Worm (Caenorhabditis elegans) whole organism, late embryonic: ENCODE data around the gene Y45F10B.9.
A peak's percentile ranks its signal among the peaks of the same experiment; 100 is the strongest.

Experiments used
- C08G9.2 ChIP-seq: sonication (generic microtip); optimal IDR thresholded peaks from 2 replicates; lab custom pipeline; 2016; ENCODE audit warnings: mild to moderate bottlenecking, missing genetic modification characterization, moderate library complexity, missing compliant biosample characterization
- C38D4.7 ChIP-seq: fragments of 200-800 bp; sonication (Bioruptor generic); optimal IDR thresholded peaks from 2 replicates; lab custom pipeline; 2018; ENCODE audit warnings: mild to moderate bottlenecking, missing genetic modification characterization, moderate library complexity, missing compliant biosample characterization
- F13H6.1 ChIP-seq: sonication (generic microtip); optimal IDR thresholded peaks from 2 replicates; lab custom pipeline; 2016; ENCODE audit warnings: missing genetic modification characterization, missing compliant biosample characterization
- K02D7.2 ChIP-seq: sonication (generic microtip); optimal IDR thresholded peaks from 2 replicates; lab custom pipeline; 2017; ENCODE audit warnings: mild to moderate bottlenecking, missing genetic modification characterization, missing compliant biosample characterization
- T23F11.4 ChIP-seq: fragments of 200-800 bp; sonication (Bioruptor generic); optimal IDR thresholded peaks from 2 replicates; lab custom pipeline; 2018; ENCODE audit warnings: mild to moderate bottlenecking, missing genetic modification characterization, missing compliant biosample characterization
- ahr-1 ChIP-seq: sonication (generic microtip); optimal IDR thresholded peaks from 2 replicates; lab custom pipeline; 2016; ENCODE audit warnings: missing genetic modification characterization, missing compliant biosample characterization
- ceh-18 ChIP-seq: sonication (generic microtip); optimal IDR thresholded peaks from 2 replicates; lab custom pipeline; 2016; ENCODE audit warnings: missing genetic modification characterization, missing compliant biosample characterization
- ceh-24 ChIP-seq: sonication (generic microtip); optimal IDR thresholded peaks from 2 replicates; lab custom pipeline; 2016; ENCODE audit warnings: mild to moderate bottlenecking, missing genetic modification characterization, missing compliant biosample characterization
- ceh-30 ChIP-seq: fragments of 150-350 bp; optimal IDR thresholded peaks from 2 replicates; lab custom pipeline; 2014; ENCODE audit warnings: missing biosample characterization, missing genetic modification characterization
- ceh-45 ChIP-seq: fragments of 200-800 bp; sonication (Bioruptor generic); IDR thresholded peaks from 2 replicates; pipeline ENCODE4 v1.3.6; 2022; ENCODE audit warnings: missing genetic modification reagents, missing genetic modification characterization, missing compliant biosample characterization
- ceh-48 ChIP-seq: sonication (generic microtip); optimal IDR thresholded peaks from 2 replicates; lab custom pipeline; 2016; ENCODE audit warnings: missing genetic modification characterization, inconsistent platforms, missing compliant biosample characterization
- ceh-6 ChIP-seq: fragments of 200-800 bp; sonication (Bioruptor generic); optimal IDR thresholded peaks from 2 replicates; lab custom pipeline; 2018; ENCODE audit warnings: mild to moderate bottlenecking, missing genetic modification characterization, missing compliant biosample characterization
- ceh-9 ChIP-seq: sonication (generic microtip); optimal IDR thresholded peaks from 2 replicates; lab custom pipeline; 2016; ENCODE audit warnings: mild to moderate bottlenecking, missing genetic modification characterization, inconsistent platforms, missing compliant biosample characterization
- dmd-4 ChIP-seq: sonication (generic microtip); optimal IDR thresholded peaks from 2 replicates; lab custom pipeline; 2016; ENCODE audit warnings: borderline replicate concordance, missing genetic modification characterization, missing compliant biosample characterization
- elt-2 ChIP-seq: sonication (generic microtip); optimal IDR thresholded peaks from 2 replicates; lab custom pipeline; 2016; ENCODE audit warnings: missing genetic modification reagents, missing genetic modification characterization, missing compliant biosample characterization
- elt-4 ChIP-seq: sonication (generic microtip); optimal IDR thresholded peaks from 2 replicates; lab custom pipeline; 2016; ENCODE audit warnings: missing genetic modification characterization, missing compliant biosample characterization
- fax-1 ChIP-seq: sonication (generic microtip); optimal IDR thresholded peaks from 2 replicates; lab custom pipeline; 2016; ENCODE audit warnings: missing genotype, missing genetic modification characterization, missing compliant biosample characterization
- hlh-15 ChIP-seq: sonication (generic microtip); optimal IDR thresholded peaks from 2 replicates; lab custom pipeline; 2016; ENCODE audit warnings: missing genetic modification characterization, missing compliant biosample characterization
- hlh-6 ChIP-seq: sonication (generic microtip); optimal IDR thresholded peaks from 2 replicates; lab custom pipeline; 2016; ENCODE audit warnings: missing genotype, missing genetic modification characterization, missing compliant biosample characterization
- hlh-8 ChIP-seq: sonication (generic microtip); optimal IDR thresholded peaks from 2 replicates; lab custom pipeline; 2016; ENCODE audit warnings: missing genotype, missing genetic modification characterization, missing compliant biosample characterization
- lin-11 ChIP-seq: fragments of 200-800 bp; sonication (Bioruptor generic); optimal IDR thresholded peaks from 2 replicates; lab custom pipeline; 2018; ENCODE audit warnings: mild to moderate bottlenecking, missing genetic modification characterization, missing compliant biosample characterization
- madf-2 ChIP-seq: sonication (generic microtip); optimal IDR thresholded peaks from 2 replicates; lab custom pipeline; 2017; ENCODE audit warnings: missing genetic modification characterization, missing compliant biosample characterization
- mec-3 ChIP-seq: sonication (generic microtip); optimal IDR thresholded peaks from 2 replicates; lab custom pipeline; 2016; ENCODE audit warnings: borderline replicate concordance, missing genetic modification characterization, missing compliant biosample characterization
- nfya-1 ChIP-seq: sonication (generic microtip); optimal IDR thresholded peaks from 2 replicates; lab custom pipeline; 2017; ENCODE audit warnings: missing genetic modification characterization, mild to moderate bottlenecking, missing compliant biosample characterization, antibody characterized with exemption, moderate library complexity
- nhr-11 ChIP-seq: fragments of 150-350 bp; optimal IDR thresholded peaks from 2 replicates; lab custom pipeline; 2014; ENCODE audit warnings: missing biosample characterization, missing genetic modification characterization
- npax-4 ChIP-seq: sonication (generic microtip); optimal IDR thresholded peaks from 2 replicates; lab custom pipeline; 2016; ENCODE audit warnings: missing genetic modification characterization, missing compliant biosample characterization
- odd-2 ChIP-seq: sonication (generic microtip); optimal IDR thresholded peaks from 2 replicates; lab custom pipeline; 2017; ENCODE audit warnings: antibody characterized with exemption, mild to moderate bottlenecking, missing genetic modification characterization, missing compliant biosample characterization
- pat-9 ChIP-seq: fragments of 200-800 bp; sonication (Bioruptor generic); optimal IDR thresholded peaks from 2 replicates; lab custom pipeline; 2018; ENCODE audit warnings: mild to moderate bottlenecking, missing genetic modification characterization, moderate library complexity, missing compliant biosample characterization
- rnt-1 ChIP-seq: sonication (generic microtip); optimal IDR thresholded peaks from 2 replicates; lab custom pipeline; 2016; ENCODE audit warnings: missing genetic modification characterization, missing compliant biosample characterization
- sdc-2 ChIP-seq: sonication (generic microtip); optimal IDR thresholded peaks from 2 replicates; lab custom pipeline; 2016; ENCODE audit warnings: missing genotype, missing genetic modification characterization, missing compliant biosample characterization
- syd-9 ChIP-seq: sonication (generic microtip); optimal IDR thresholded peaks from 2 replicates; lab custom pipeline; 2016; ENCODE audit warnings: mild to moderate bottlenecking, missing genetic modification characterization, moderate library complexity, missing compliant biosample characterization
- tbx-2 ChIP-seq: sonication (generic microtip); optimal IDR thresholded peaks from 2 replicates; lab custom pipeline; 2016; ENCODE audit warnings: missing genetic modification characterization, missing compliant biosample characterization
- tbx-7 ChIP-seq: sonication (generic microtip); optimal IDR thresholded peaks from 2 replicates; lab custom pipeline; 2016; ENCODE audit warnings: missing genotype, missing genetic modification characterization, missing compliant biosample characterization
- unc-42 ChIP-seq: sonication (generic microtip); optimal IDR thresholded peaks from 2 replicates; lab custom pipeline; 2016; ENCODE audit warnings: missing genotype, missing genetic modification characterization, missing compliant biosample characterization
- unc-55 ChIP-seq: sonication (generic microtip); optimal IDR thresholded peaks from 2 replicates; lab custom pipeline; 2017; ENCODE audit warnings: missing biosample characterization, missing genetic modification reagents, missing genetic modification characterization

Gene Y45F10B.9

DNA sequence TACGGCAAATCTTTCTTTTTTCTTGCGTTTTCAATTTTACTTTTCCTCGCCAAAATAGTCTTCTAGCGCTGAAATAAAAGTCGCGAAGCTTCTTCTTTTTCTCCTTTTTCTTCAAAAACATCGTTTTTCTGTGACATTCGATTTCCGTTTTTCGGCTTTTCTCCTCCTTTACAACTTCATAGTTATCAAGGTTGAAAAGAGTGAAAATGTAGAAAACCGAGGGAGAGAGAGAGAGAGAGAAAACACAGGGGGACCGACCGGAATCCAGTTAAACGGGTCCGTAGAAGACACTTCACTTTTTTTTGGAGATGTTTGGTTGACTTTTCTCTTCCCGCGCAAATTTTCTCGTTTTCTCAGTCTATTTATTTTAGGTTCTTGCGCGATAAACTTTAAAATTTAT, 33.4 kb downstream of the Y45F10B.9 start:
- TF ChIP-seq unc-42 (tag; lab: Kevin White, UChicago), result peak; percentile 28
- no peak for TF ChIP-seq ceh-24 (tag; lab: Kevin White, UChicago)
- TF ChIP-seq, all 69 proteins: peak for 1

DNA sequence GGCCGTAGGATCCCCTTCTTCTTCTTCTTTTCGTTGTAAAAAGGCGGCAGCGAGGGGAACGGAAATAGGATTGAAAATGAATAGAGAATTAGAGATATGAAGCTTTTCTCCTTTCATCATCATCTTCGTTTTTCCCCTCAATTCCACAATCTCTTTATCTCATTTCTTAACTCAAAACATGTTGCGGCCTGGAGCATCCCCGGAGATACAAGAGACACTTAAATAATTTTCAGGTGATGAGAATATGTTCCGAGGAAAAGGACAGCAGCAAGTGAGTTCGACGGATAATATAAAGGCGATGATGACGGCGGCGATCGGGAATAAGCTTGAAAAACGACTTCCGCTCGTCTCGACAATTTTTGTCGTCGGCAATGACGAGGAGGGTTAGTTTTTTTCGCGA, 36.1 kb downstream of the Y45F10B.9 start, which contains the start of the genes Y45F10B.13 and qui-1:
Gene Y45F10B.13 (minus strand): TSS at position 101 of the 400 bp plus-strand sequence.
Gene qui-1 (plus strand): TSS at position 233 of the 400 bp plus-strand sequence.
- TF ChIP-seq K02D7.2 (tag; lab: Kevin White, UChicago), result no peak
- no peak for TF ChIP-seq nfya-1 (tag; lab: Kevin White, UChicago)
- no peak for TF ChIP-seq sdc-2 (tag; lab: Kevin White, UChicago)
- TF ChIP-seq elt-2, result no peak
- TF ChIP-seq pat-9 (tag; lab: Kevin White, UChicago), result no peak
- no peak for TF ChIP-seq rnt-1 (tag; lab: Kevin White, UChicago)
- TF ChIP-seq ceh-18, result no peak
- TF ChIP-seq syd-9, result no peak
- no peak for TF ChIP-seq lin-11
- TF ChIP-seq ceh-48, result no peak
- no peak for TF ChIP-seq elt-4 (tag; lab: Kevin White, UChicago)
- no peak for TF ChIP-seq ceh-45 (GFP tag; lab: Robert Waterston, UW)
- TF ChIP-seq ceh-9 (tag; lab: Kevin White, UChicago), result no peak
- no peak for TF ChIP-seq dmd-4 (tag; lab: Kevin White, UChicago)
- TF ChIP-seq ceh-30 (tag; lab: Kevin White, UChicago), result no peak
- no peak for TF ChIP-seq tbx-7 (tag; lab: Kevin White, UChicago)
- no peak for TF ChIP-seq mec-3 (tag; lab: Kevin White, UChicago)
- TF ChIP-seq unc-42 (tag; lab: Kevin White, UChicago), result no peak
- no peak for TF ChIP-seq C08G9.2
- TF ChIP-seq madf-2 (tag; lab: Kevin White, UChicago), result no peak

DNA sequence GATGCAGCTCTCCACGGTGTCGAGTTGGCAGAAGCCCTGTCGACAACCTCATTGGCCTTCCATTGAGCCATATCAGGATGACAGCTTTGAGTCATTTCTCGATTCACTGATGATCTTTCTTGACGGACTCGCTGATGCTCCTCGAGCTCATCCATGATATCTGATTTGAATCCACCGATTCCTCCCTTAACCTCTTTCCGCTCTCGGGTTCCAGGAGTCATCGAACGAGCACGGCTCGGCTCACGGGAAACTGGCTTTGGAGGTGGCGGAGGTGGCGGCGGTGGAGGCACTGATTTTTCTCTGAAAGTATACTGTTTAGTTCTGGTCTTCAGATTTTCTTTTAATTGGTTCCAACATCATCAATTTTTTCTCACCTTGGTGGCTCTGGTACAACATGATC, 38.7 kb downstream of the Y45F10B.9 start:
- TF ChIP-seq nhr-11 (tag; lab: Kevin White, UChicago) (no peak), odd-2 (tag; lab: Kevin White, UChicago) (no peak), hlh-6 (no peak), C38D4.7 (GFP tag; lab: Kevin White, UChicago) (no peak), madf-2 (tag; lab: Kevin White, UChicago) (no peak), hlh-15 (tag; lab: Kevin White, UChicago) (no peak), tbx-2 (no peak), fax-1 (tag; lab: Kevin White, UChicago) (no peak), ceh-6 (GFP tag; lab: Kevin White, UChicago) (no peak), T23F11.4 (no peak), ceh-45 (GFP tag; lab: Robert Waterston, UW) (no peak), sdc-2 (tag; lab: Kevin White, UChicago) (no peak), ceh-18 (no peak), unc-55 (GFP tag; lab: Kevin White, UChicago) (no peak)

DNA sequence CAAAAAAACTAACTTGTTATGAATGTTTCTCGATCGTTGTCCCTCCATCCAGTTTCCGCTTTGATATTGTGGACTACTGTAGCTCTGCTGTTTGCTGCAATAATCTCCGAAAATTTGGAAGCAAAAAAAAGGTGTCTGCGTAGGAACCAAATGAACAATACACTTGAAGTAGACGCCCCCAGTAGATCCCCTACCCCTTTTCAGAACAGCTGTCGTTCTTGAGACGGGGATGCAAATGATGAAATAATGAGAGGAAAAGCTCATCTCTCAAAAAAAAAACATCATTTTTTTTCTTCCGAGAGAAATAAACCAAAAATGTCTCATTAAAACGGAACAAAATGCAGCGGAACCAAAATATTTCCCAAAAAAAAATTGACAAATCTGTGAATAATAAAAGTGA, 40.3 kb downstream of the Y45F10B.9 start:
- TF ChIP-seq tbx-2 (no peak), npax-4 (tag; lab: Kevin White, UChicago) (no peak), elt-4 (tag; lab: Kevin White, UChicago) (no peak), F13H6.1 (no peak), fax-1 (tag; lab: Kevin White, UChicago) (no peak), ceh-48 (no peak), hlh-8 (no peak), ahr-1 (tag; lab: Kevin White, UChicago) (no peak)

DNA sequence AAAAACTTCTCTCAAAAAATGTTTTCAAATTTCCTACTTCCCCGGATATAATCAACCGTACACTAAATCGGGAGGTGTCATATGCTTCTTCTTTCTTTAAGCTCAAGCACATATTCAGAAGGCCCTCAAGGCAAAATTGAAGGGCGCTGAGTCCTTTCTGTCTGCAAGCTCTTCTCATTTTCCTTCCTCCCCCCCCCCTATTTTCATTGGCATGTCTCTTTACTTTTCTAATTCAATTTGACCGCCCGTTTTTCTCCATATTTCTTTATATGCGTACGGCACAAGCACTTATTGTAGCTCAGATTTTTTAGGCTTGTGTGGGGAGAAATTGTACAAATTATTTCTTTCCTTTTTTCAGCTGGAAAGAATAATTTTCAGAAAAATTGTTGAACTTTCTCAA, 42.2 kb downstream of the Y45F10B.9 start:
- TF ChIP-seq unc-42 (tag; lab: Kevin White, UChicago) (peak; percentile 68), ceh-18 (no peak)
